Worm (Caenorhabditis elegans) whole organism, midembryonic: Measurements from ENCODE around the gene C26F1.3.

Experiments used
- T22C8.4 ChIP-seq: fragments of 200-800 bp; sonication (Bioruptor generic); IDR thresholded peaks from 2 replicates; pipeline ENCODE4 v1.3.6; 2022; ENCODE audit warnings: missing genetic modification characterization, missing compliant biosample characterization
- cog-1 ChIP-seq: sonication (generic microtip); optimal IDR thresholded peaks from 2 replicates; lab custom pipeline; 2016; ENCODE audit warnings: missing genetic modification characterization, missing compliant biosample characterization
- flt-1 ChIP-seq: fragments of 200-800 bp; sonication (Bioruptor generic); IDR thresholded peaks from 2 replicates; pipeline ENCODE4 v1.3.6; 2022; ENCODE audit warnings: missing genetic modification characterization, missing compliant biosample characterization
- klf-2 ChIP-seq: fragments of 200-800 bp; sonication (Bioruptor generic); conservative IDR thresholded peaks from 2 replicates; pipeline ENCODE4 v1.3.6; 2022; ENCODE audit warnings: missing genetic modification reagents, missing genetic modification characterization, missing compliant biosample characterization
- med-1 ChIP-seq: sonication (generic microtip); optimal IDR thresholded peaks from 2 replicates; lab custom pipeline; 2017; ENCODE audit warnings: missing genetic modification characterization, mild to moderate bottlenecking, missing compliant biosample characterization, antibody characterized with exemption, missing genetic modification reagents; ENCODE audit not compliant: insufficient read depth
- ref-1 ChIP-seq: fragments of 200-800 bp; sonication (Bioruptor generic); conservative IDR thresholded peaks from 2 replicates; pipeline ENCODE4 v1.3.6; 2022; ENCODE audit warnings: missing genetic modification reagents, missing genetic modification characterization, missing compliant biosample characterization
- tab-1 ChIP-seq: fragments of 200-800 bp; sonication (Bioruptor generic); IDR thresholded peaks from 2 replicates; pipeline ENCODE4 v1.3.6; 2022; ENCODE audit warnings: missing genetic modification characterization, missing compliant biosample characterization
- ztf-23 ChIP-seq: fragments of 200-800 bp; sonication (Bioruptor generic); IDR thresholded peaks from 2 replicates; pipeline ENCODE4 v1.3.6; 2022; ENCODE audit warnings: missing genetic modification reagents, missing genetic modification characterization, missing compliant biosample characterization
- ztf-29 ChIP-seq: fragments of 200-800 bp; sonication (Bioruptor generic); IDR thresholded peaks from 2 replicates; pipeline ENCODE4 v1.3.6; 2022; ENCODE audit warnings: missing genetic modification reagents, missing genetic modification characterization, missing compliant biosample characterization

The C26F1.3 gene

ce11 chrV:7777098-7777497 lies at the start of gene C26F1.3:
C26F1.3 (plus strand) TSS chrV:7777300.
- TF ChIP-seq ztf-23 (GFP tag; lab: Robert Waterston, UW) (no peak), flt-1 (no peak), T22C8.4 (GFP tag; lab: Robert Waterston, UW) (no peak), ref-1 (GFP tag; lab: Robert Waterston, UW) (no peak), cog-1 (no peak), klf-2 (no peak), ztf-29 (GFP tag; lab: Robert Waterston, UW) (no peak), med-1 (GFP tag; lab: Kevin White, UChicago) (no peak), tab-1 (GFP tag; lab: Robert Waterston, UW) (no peak)

DNA sequence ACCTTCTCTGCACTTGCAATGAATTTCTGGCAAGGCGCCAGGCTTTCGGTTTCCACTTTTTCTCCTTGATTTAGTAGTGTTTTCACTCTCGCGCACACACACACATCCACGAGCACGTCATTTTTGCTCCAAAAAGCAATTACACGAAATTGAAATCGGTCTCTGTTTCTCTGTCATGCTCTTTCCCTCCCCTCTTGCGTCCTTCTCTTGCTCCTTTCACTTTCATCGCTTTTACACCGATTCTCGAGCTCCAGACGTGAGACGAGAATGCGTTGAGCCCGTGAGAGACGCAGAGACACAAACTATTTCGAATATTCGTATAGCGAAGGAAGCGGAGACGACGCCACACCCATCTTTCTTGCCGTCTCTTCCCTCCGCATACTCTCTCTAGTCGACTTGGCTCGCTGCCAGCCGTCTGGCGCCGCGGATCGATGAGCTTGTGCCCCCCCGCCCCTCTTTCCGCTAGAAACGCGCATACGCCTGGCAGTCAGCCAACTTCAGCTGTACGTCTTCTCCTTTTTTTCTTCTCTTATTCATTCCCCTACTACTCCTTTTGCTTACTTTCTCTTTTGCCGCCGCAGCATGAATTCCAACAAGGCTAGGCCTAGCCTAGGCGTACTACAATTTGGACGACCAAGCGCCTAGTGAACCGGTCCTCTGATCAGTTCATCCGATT lies 49.0 kb upstream of the C26F1.3 start:
- peak; percentile 48 for TF ChIP-seq cog-1
- no peak for TF ChIP-seq ztf-23 (GFP tag; lab: Robert Waterston, UW)
- no peak for TF ChIP-seq ztf-29 (GFP tag; lab: Robert Waterston, UW)
- TF ChIP-seq med-1 (GFP tag; lab: Kevin White, UChicago) = no peak
- no peak for TF ChIP-seq tab-1 (GFP tag; lab: Robert Waterston, UW)
- TF ChIP-seq flt-1 = 0 out of 2 replicates have a peak, but pooled peaks have one; percentile 41
- no peak for TF ChIP-seq ref-1 (GFP tag; lab: Robert Waterston, UW)
- TF ChIP-seq klf-2 = 0 out of 2 replicates have a peak, but pooled peaks have one; percentile 36
- no peak; the same call in 1 of the 2 replicates for TF ChIP-seq T22C8.4 (GFP tag; lab: Robert Waterston, UW)

DNA sequence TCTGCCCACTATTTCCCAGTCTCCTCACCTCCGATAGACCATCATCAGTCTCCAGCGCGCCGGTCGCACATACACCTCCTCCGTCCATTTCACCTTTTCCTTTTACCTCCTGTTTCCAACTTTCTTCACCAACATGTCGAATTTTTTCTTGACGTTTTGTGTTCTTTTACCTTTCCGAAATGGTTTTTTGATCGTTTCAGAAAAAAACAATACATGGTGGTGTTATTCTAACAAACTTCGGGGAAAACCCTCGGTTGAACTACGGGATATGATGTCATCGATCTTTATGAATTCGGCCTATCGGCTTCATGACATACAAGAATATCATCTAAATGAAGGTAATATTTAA lies 48.4 kb upstream of the C26F1.3 start, which contains the start of gene Y97E10C.1:
Y97E10C.1 (plus strand) TSS at position 201 of the 349 bp plus-strand sequence.
- no peak for TF ChIP-seq klf-2
- TF ChIP-seq ref-1 (GFP tag; lab: Robert Waterston, UW) = no peak
- TF ChIP-seq tab-1 (GFP tag; lab: Robert Waterston, UW) = no peak
- TF ChIP-seq ztf-29 (GFP tag; lab: Robert Waterston, UW) = no peak
- TF ChIP-seq med-1 (GFP tag; lab: Kevin White, UChicago) = no peak
- TF ChIP-seq ztf-23 (GFP tag; lab: Robert Waterston, UW) = no peak
- no peak for TF ChIP-seq flt-1
- TF ChIP-seq cog-1 = no peak
- TF ChIP-seq T22C8.4 (GFP tag; lab: Robert Waterston, UW) = no peak

ce11 chrV:7730488-7730887 lies 46.6 kb upstream of the C26F1.3 start:
- 0 out of 2 replicates have a peak, but pooled peaks have one; percentile 36 for TF ChIP-seq klf-2
- peak; percentile 77; the same call in 1 of the 2 replicates for TF ChIP-seq flt-1
- no peak for TF ChIP-seq T22C8.4 (GFP tag; lab: Robert Waterston, UW)
- TF ChIP-seq cog-1 = no peak
- TF ChIP-seq ztf-23 (GFP tag; lab: Robert Waterston, UW) = no peak

DNA sequence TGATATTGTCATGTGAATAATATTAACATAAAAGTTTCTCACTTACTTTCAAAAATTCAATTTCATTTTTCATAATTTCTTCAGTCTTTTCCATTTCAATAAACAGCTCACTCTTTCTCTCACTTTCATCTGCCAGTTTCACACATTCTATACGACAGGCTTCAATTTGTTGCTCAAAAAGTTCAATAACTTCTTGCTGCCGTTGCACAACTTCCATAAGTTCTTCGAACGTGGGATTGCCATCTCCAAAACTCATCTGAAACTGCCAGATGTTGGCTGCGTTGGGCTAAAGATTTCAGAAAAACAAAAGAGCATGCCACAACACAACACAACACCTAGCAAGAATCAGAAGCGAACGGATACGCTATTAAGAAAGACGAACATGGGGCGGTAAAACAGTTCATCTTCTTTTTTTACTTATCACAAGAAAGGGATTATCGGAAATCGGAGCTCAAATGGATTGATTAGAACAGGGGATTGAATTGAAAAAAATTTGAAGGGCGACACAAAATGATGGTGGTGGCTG lies 43.8 kb upstream of the C26F1.3 start:
- TF ChIP-seq flt-1 (no peak), cog-1 (no peak), ref-1 (GFP tag; lab: Robert Waterston, UW) (no peak), ztf-23 (GFP tag; lab: Robert Waterston, UW) (no peak)

DNA sequence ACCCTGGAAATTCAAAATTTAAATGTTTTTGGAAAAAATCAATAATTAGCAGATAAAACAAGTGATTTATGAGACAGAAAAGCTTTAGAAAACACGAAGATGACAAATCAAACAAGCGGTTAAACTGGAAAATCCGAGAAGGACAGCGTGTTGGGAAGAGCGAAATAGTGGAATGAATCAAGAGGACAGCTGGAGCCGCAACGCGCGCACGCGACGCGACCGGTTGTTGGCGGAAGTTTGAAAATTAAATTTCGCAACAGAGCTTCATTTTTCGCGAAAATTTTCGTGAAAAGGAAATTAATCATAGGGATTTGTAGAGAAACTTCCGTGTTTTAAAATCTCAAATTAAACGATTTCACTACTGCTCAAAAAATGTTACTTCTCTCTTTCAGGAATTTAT lies 42.2 kb upstream of the C26F1.3 start, which contains the start of gene clic-1:
clic-1 (minus strand) TSS at position 3 of the 400 bp plus-strand sequence.
- TF ChIP-seq med-1 (GFP tag; lab: Kevin White, UChicago) (no peak), ztf-29 (GFP tag; lab: Robert Waterston, UW) (no peak), flt-1 (peak; percentile 41; the same call in 1 of the 2 replicates), ztf-23 (GFP tag; lab: Robert Waterston, UW) (peak; percentile 62), T22C8.4 (GFP tag; lab: Robert Waterston, UW) (no peak), klf-2 (no peak), ref-1 (GFP tag; lab: Robert Waterston, UW) (no peak), cog-1 (peak; percentile 42), tab-1 (GFP tag; lab: Robert Waterston, UW) (no peak)

- TF ChIP-seq cog-1 (no peak), med-1 (GFP tag; lab: Kevin White, UChicago) (no peak), ztf-23 (GFP tag; lab: Robert Waterston, UW) (no peak), T22C8.4 (GFP tag; lab: Robert Waterston, UW) (no peak), klf-2 (no peak), flt-1 (no peak)
Measured at ce11 chrV:7735319-7735718, 41.8 kb upstream of the C26F1.3 start, which contains the start of gene srr-10. srr-10 (plus strand) TSS chrV:7735619.

DNA sequence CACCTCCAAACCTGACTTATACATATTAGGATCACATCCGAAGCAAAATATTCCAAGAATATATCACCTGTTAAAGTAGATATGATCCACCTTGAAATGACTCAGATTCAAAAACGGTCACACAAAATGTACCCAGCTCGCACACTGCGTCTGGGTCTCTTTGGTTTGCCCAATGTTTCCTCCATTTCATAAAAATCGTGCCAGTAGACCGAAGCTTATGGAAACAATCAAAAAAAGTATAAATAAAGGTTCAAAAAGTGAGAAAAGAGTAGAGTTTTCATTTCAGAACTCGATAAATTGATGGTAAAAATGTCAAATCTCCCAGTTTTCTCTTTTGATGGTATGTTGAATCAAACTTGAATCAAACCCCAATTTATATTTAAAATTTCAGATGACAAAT lies 39.4 kb upstream of the C26F1.3 start, which contains the start of gene srr-9:
srr-9 (plus strand) TSS at position 301 of the 400 bp plus-strand sequence.
- TF ChIP-seq klf-2 (no peak), ztf-29 (GFP tag; lab: Robert Waterston, UW) (no peak), ref-1 (GFP tag; lab: Robert Waterston, UW) (no peak), tab-1 (GFP tag; lab: Robert Waterston, UW) (no peak), ztf-23 (GFP tag; lab: Robert Waterston, UW) (no peak), med-1 (GFP tag; lab: Kevin White, UChicago) (no peak), T22C8.4 (GFP tag; lab: Robert Waterston, UW) (no peak), cog-1 (no peak), flt-1 (no peak)

- TF ChIP-seq ztf-29 (GFP tag; lab: Robert Waterston, UW) (no peak), med-1 (GFP tag; lab: Kevin White, UChicago) (no peak)
Measured at ce11 chrV:7739949-7740348, 37.2 kb upstream of the C26F1.3 start.

DNA sequence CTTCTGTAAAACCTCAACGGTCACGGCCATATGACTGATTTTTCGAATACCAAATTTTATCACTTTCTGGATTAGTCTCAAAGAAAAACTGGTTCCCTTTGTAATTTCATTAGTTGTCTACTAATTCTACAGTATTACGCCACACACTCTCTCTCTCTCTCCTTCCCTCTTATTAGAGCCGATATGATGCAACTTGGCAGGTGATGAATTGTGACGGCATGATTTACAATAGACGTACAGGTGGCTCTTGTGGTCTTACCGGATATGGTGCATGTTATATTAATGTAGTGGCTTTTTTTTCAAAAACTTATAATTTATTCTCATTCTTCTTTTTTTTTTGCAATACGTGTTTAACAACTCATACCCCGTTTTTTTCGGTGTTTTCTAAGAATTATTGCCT lies 35.2 kb upstream of the C26F1.3 start:
- TF ChIP-seq cog-1 (no peak), klf-2 (no peak), ref-1 (GFP tag; lab: Robert Waterston, UW) (no peak), med-1 (GFP tag; lab: Kevin White, UChicago) (no peak), ztf-29 (GFP tag; lab: Robert Waterston, UW) (no peak), flt-1 (no peak), T22C8.4 (GFP tag; lab: Robert Waterston, UW) (no peak), ztf-23 (GFP tag; lab: Robert Waterston, UW) (no peak), tab-1 (GFP tag; lab: Robert Waterston, UW) (no peak)
